Worm (Caenorhabditis elegans) whole organism, L3 larva: ENCODE results near the gene golg-4.

ENCODE experiments used
- daf-12 ChIP-seq: fragments of 150-350 bp; optimal IDR thresholded peaks from 2 replicates; lab custom pipeline; 2014; ENCODE audit warnings: missing biosample characterization, missing genetic modification reagents, missing genetic modification characterization
- fkh-10 ChIP-seq: sonication (generic microtip); optimal IDR thresholded peaks from 2 replicates; lab custom pipeline; 2017; ENCODE audit warnings: missing biosample characterization, missing genetic modification reagents, missing genetic modification characterization
- fkh-2 ChIP-seq: fragments of 150-350 bp; optimal IDR thresholded peaks from 2 replicates; lab custom pipeline; 2014; ENCODE audit warnings: missing biosample characterization, missing genetic modification reagents, missing genetic modification characterization
- nhr-12 ChIP-seq: fragments of 150-350 bp; optimal IDR thresholded peaks from 2 replicates; lab custom pipeline; 2014; ENCODE audit warnings: missing biosample characterization, missing genetic modification characterization
- unc-62 ChIP-seq: fragments of 150-350 bp; sonication (generic microtip); optimal IDR thresholded peaks from 4 replicates; lab custom pipeline; 2014; ENCODE audit warnings: missing biosample characterization, missing genetic modification reagents, missing genetic modification characterization

- TF ChIP-seq nhr-12 (tag; lab: Kevin White, UChicago), result no peak
- TF ChIP-seq unc-62, result no peak
- TF ChIP-seq fkh-10, result no peak
- TF ChIP-seq fkh-2, result no peak
- no peak for TF ChIP-seq daf-12 (tag; lab: Kevin White, UChicago)
Observed at ce11 chrIII:3395112-3395511, 10.3 kb upstream of the golg-4 start.
